Fruit fly (Drosophila melanogaster) whole organism, adult: ENCODE results near the gene CG33235.

Experiments used
- CG12768 ChIP-seq: fragments of 200-800 bp; sonication (Bioruptor generic); optimal IDR thresholded peaks from 2 replicates; lab custom pipeline; 2017; ENCODE audit warnings: missing biosample characterization, missing genetic modification characterization, mild to moderate bottlenecking, moderate library complexity, missing genetic modification reagents
- CG14711 ChIP-seq: fragments of 200-800 bp; sonication (Bioruptor generic); optimal IDR thresholded peaks from 2 replicates; lab custom pipeline; 2018; ENCODE audit warnings: missing biosample characterization, mild to moderate bottlenecking, missing genetic modification characterization, moderate library complexity
- CG33017 ChIP-seq: fragments of 200-800 bp; sonication (Bioruptor generic); optimal IDR thresholded peaks from 2 replicates; lab custom pipeline; 2018; ENCODE audit warnings: missing biosample characterization, mild to moderate bottlenecking, missing genetic modification characterization, moderate library complexity
- CG5204 ChIP-seq: fragments of 200-800 bp; sonication (Bioruptor generic); optimal IDR thresholded peaks from 2 replicates; lab custom pipeline; 2016; ENCODE audit warnings: missing biosample characterization, missing genetic modification characterization
- CG7101 ChIP-seq: fragments of 200-800 bp; sonication (Bioruptor generic); optimal IDR thresholded peaks from 2 replicates; lab custom pipeline; 2018; ENCODE audit warnings: missing biosample characterization, mild to moderate bottlenecking, missing genetic modification characterization, moderate library complexity
- cnc ChIP-seq, 2 experiments: fragments of >200 bp; optimal IDR thresholded peaks; 2 replicates each; lab custom pipeline; 2017
- kay ChIP-seq: fragments of 200-800 bp; sonication (Bioruptor generic); peaks from one replicate; lab custom pipeline; 2016; ENCODE audit warnings: missing biosample characterization, missing genetic modification characterization, borderline replicate concordance

DNA sequence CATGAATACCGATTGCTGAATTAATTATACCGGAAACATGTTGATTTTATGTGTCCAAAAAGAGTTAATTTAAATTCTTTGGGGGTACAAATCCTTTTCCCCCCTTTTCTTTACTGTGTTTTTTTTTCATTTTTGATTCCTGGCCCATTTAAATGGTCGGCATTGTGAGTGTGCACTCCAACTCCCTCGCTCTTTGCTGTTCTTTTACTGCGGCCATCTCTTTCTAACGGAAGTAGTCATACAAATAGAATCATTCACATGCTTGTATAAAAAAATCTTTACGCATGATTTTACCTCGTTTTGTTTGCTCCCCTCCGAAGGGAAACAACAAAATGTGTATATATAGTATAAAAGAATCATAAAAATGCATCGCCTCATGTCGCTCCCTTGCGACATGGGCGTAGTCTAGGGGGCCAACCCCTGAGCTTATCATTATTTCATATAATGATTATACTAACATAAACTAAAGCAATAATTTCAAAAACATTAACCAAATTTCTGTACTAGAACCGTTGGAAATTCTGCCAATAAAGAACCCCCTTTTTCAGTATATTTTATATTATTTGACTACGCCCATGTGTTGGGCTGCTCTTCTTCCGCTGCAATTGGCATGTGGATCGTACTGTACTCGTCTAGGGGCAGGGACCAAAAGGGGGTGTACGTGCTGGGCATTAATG is 36.8 kb upstream of the CG33235 start:
- TF ChIP-seq CG33017 (tag; lab: Kevin White, UChicago) (no peak), CG14711 (tag; lab: Kevin White, UChicago) (no peak), CG7101 (tag; lab: Kevin White, UChicago) (no peak), CG12768 (GFP tag; lab: Kevin White, UChicago) (no peak), kay (GFP tag; lab: Kevin White, UChicago) (peak; percentile 66), cnc (optimal IDR thresholded peaks at IDR 0.05; lab: Kevin White, UChicago) (no peak), CG5204 (peak; percentile 32)
